Fruit fly (Drosophila melanogaster) whole organism, prepupa: ENCODE measurements around the gene CG9555.

ENCODE experiments used
- CG3032 ChIP-seq: fragments of 200-800 bp; optimal IDR thresholded peaks from 2 replicates; lab custom pipeline; 2019; ENCODE audit warnings: missing biosample characterization, mild to moderate bottlenecking, missing genetic modification characterization, moderate library complexity
- Eip78C ChIP-seq: fragments of 200-800 bp; sonication (Bioruptor generic); peaks from one replicate; lab custom pipeline; 2016; ENCODE audit warnings: missing biosample characterization, missing genetic modification characterization
- achi ChIP-seq: fragments of 200-800 bp; sonication (Bioruptor generic); optimal IDR thresholded peaks from 3 replicates; lab custom pipeline; 2016; ENCODE audit warnings: missing biosample characterization, missing genetic modification characterization
- pdm3 ChIP-seq: fragments of 200-800 bp; sonication (Bioruptor generic); optimal IDR thresholded peaks from 3 replicates; lab custom pipeline; 2016; ENCODE audit warnings: missing biosample characterization, missing genetic modification characterization
- ss ChIP-seq, 2 experiments: fragments of 200-800 bp; sonication (Bioruptor generic); optimal IDR thresholded peaks; 2 replicates in 1 of 2; 3 replicates in 1 of 2; lab custom pipeline; 2017 to 2018; ENCODE audit warnings: mild to moderate bottlenecking in 2 of 2, missing biosample characterization in 2 of 2, missing genetic modification characterization in 2 of 2, moderate library complexity in 1 of 2

DNA sequence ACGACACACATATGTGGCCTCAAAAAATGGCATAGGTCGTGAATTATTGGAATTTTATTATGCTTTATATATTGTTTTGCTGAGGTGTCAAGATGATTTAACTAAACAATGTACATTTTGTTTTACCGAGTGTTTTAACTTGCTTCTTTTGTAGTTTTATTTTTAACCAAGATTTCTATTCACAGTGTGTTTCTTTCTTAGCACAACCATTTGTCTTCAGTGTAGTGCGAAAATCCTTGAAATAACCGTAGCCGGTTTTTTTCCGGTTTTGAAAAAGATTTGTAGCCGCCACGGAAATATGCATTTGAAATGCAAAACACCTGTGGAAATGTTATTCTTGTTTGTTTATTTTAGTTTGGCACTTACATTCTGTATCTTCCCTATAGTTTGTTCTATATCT lies 34.4 kb upstream of the CG9555 start:
- no peak for TF ChIP-seq ss (GFP tag; optimal IDR thresholded peaks at IDR 0.05; lab: Kevin White, UChicago)
- no peak for TF ChIP-seq CG3032 (tag; lab: Kevin White, UChicago)
- TF ChIP-seq pdm3 (GFP tag; lab: Kevin White, UChicago) = no peak
- no peak for TF ChIP-seq Eip78C (GFP tag; lab: Kevin White, UChicago)
- TF ChIP-seq achi (GFP tag; lab: Kevin White, UChicago) = no peak
